Fruit fly (Drosophila melanogaster) whole organism, embryonic: ENCODE data around the gene CG42579.

Experiments
- BEAF-32 ChIP-seq: fragments of 200-800 bp; sonication (Bioruptor generic); optimal IDR thresholded peaks from 3 replicates; lab custom pipeline; 2017; ENCODE audit warnings: missing biosample characterization, missing genetic modification characterization, mild to moderate bottlenecking, moderate library complexity, missing genetic modification reagents
- Blimp-1 ChIP-seq: fragments of 200-800 bp; sonication (Bioruptor generic); optimal IDR thresholded peaks from 3 replicates; lab custom pipeline; 2018; ENCODE audit warnings: missing biosample characterization, missing genetic modification characterization, mild to moderate bottlenecking, moderate library complexity, missing genetic modification reagents
- Bteb2 ChIP-seq: fragments of 200-800 bp; sonication (Bioruptor generic); optimal IDR thresholded peaks from 2 replicates; lab custom pipeline; 2016; ENCODE audit warnings: missing biosample characterization, missing genetic modification characterization
- CG10209 ChIP-seq: fragments of 200-800 bp; sonication (Bioruptor generic); optimal IDR thresholded peaks from 3 replicates; lab custom pipeline; 2017; ENCODE audit warnings: missing biosample characterization, mild to moderate bottlenecking, missing genetic modification characterization, missing genetic modification reagents
- CG11398 ChIP-seq: fragments of 200-800 bp; sonication (Bioruptor generic); optimal IDR thresholded peaks from 2 replicates; lab custom pipeline; 2016; ENCODE audit warnings: missing biosample characterization, missing genetic modification characterization
- CG11560 ChIP-seq: fragments of 200-800 bp; sonication (Bioruptor generic); IDR thresholded peaks from 3 replicates; pipeline ENCODE4 v1.3.6; 2022; ENCODE audit warnings: missing biosample characterization, missing genetic modification characterization
- CG12299 ChIP-seq: fragments of 200-800 bp; sonication (Bioruptor generic); optimal IDR thresholded peaks from 2 replicates; lab custom pipeline; 2018; ENCODE audit warnings: missing biosample characterization, mild to moderate bottlenecking, missing genetic modification characterization
- CG12659 ChIP-seq: fragments of 200-800 bp; sonication (Bioruptor generic); optimal IDR thresholded peaks from 3 replicates; lab custom pipeline; 2017; ENCODE audit warnings: mild to moderate bottlenecking, missing biosample characterization, missing genetic modification reagents, missing genetic modification characterization
- CG14441 ChIP-seq: fragments of 200-800 bp; sonication (Bioruptor generic); IDR thresholded peaks from 2 replicates; pipeline ENCODE4 v1.3.6; 2022; ENCODE audit warnings: missing biosample characterization, missing genetic modification characterization
- CG15073 ChIP-seq: fragments of 200-800 bp; sonication (Bioruptor generic); optimal IDR thresholded peaks from 2 replicates; lab custom pipeline; 2016; ENCODE audit warnings: missing biosample characterization, missing genetic modification characterization
- CG16863 ChIP-seq: fragments of 200-800 bp; sonication (Bioruptor generic); optimal IDR thresholded peaks from 3 replicates; lab custom pipeline; 2016; ENCODE audit warnings: missing biosample characterization, missing genetic modification characterization
- CG17361 ChIP-seq: fragments of 200-800 bp; sonication (Bioruptor generic); IDR thresholded peaks from 3 replicates; pipeline ENCODE4 v1.3.6; 2022; ENCODE audit warnings: missing biosample characterization, missing genetic modification characterization
- CG1832 ChIP-seq: fragments of 200-800 bp; sonication (Bioruptor generic); optimal IDR thresholded peaks from 2 replicates; lab custom pipeline; 2017; ENCODE audit warnings: missing biosample characterization, mild to moderate bottlenecking, missing genetic modification characterization, inconsistent platforms
- CG2875 ChIP-seq: fragments of 200-800 bp; sonication (Bioruptor generic); optimal IDR thresholded peaks from 2 replicates; lab custom pipeline; 2017; ENCODE audit warnings: missing biosample characterization, mild to moderate bottlenecking, missing genetic modification characterization, missing genetic modification reagents
- CG3065 ChIP-seq: fragments of 200-800 bp; sonication (Bioruptor generic); optimal IDR thresholded peaks from 2 replicates; lab custom pipeline; 2016; ENCODE audit warnings: missing biosample characterization, missing genetic modification characterization
- CG34422 ChIP-seq: fragments of 200-800 bp; sonication (Bioruptor generic); IDR thresholded peaks from 3 replicates; pipeline ENCODE4 v1.3.6; 2022; ENCODE audit warnings: missing biosample characterization, missing genetic modification characterization
- CG4820 ChIP-seq: fragments of 200-800 bp; sonication (Bioruptor generic); optimal IDR thresholded peaks from 3 replicates; lab custom pipeline; 2016; ENCODE audit warnings: missing biosample characterization, missing genetic modification characterization
- CG6272 ChIP-seq: fragments of 200-800 bp; sonication (Bioruptor generic); IDR thresholded peaks from 2 replicates; pipeline ENCODE4 v1.3.6; 2022; ENCODE audit warnings: missing biosample characterization, missing genetic modification characterization
- CG9437 ChIP-seq: fragments of 200-800 bp; sonication (Bioruptor generic); optimal IDR thresholded peaks from 2 replicates; lab custom pipeline; 2018; ENCODE audit warnings: missing biosample characterization, mild to moderate bottlenecking, missing genetic modification characterization
- CG9817 ChIP-seq: fragments of 200-800 bp; sonication (Bioruptor generic); optimal IDR thresholded peaks from 2 replicates; lab custom pipeline; 2018; ENCODE audit warnings: missing biosample characterization, mild to moderate bottlenecking, missing genetic modification characterization, moderate library complexity
- Dip2 ChIP-seq: fragments of 200-800 bp; sonication (Bioruptor generic); IDR thresholded peaks from 2 replicates; pipeline ENCODE4 v1.3.6; 2022; ENCODE audit warnings: missing biosample characterization, missing genetic modification characterization
- Dref ChIP-seq: fragments of 200-800 bp; sonication (Bioruptor generic); IDR thresholded peaks from 2 replicates; pipeline ENCODE4 v1.3.6; 2022; ENCODE audit warnings: missing biosample characterization, missing genetic modification characterization
- E2f2 ChIP-seq: fragments of 200-800 bp; sonication (Bioruptor generic); IDR thresholded peaks from 2 replicates; pipeline ENCODE4 v1.3.6; 2022; ENCODE audit warnings: missing biosample characterization, missing genetic modification characterization
- Fer1 ChIP-seq: fragments of 200-800 bp; sonication (Bioruptor generic); optimal IDR thresholded peaks from 2 replicates; lab custom pipeline; 2017; ENCODE audit warnings: missing biosample characterization, mild to moderate bottlenecking, missing genetic modification characterization
- H2.0 ChIP-seq: fragments of 200-800 bp; sonication (Bioruptor generic); IDR thresholded peaks from 2 replicates; pipeline ENCODE4 v1.3.6; 2022; ENCODE audit warnings: missing biosample characterization, missing genetic modification characterization
- HmgZ ChIP-seq: fragments of 200-800 bp; sonication (Bioruptor generic); optimal IDR thresholded peaks from 2 replicates; lab custom pipeline; 2018; ENCODE audit warnings: missing biosample characterization, mild to moderate bottlenecking, missing genetic modification characterization
- Hr51 ChIP-seq, 2 experiments: fragments of 200-800 bp; sonication (Bioruptor generic); optimal IDR thresholded peaks; 2 replicates in 1 of 2; 3 replicates in 1 of 2; lab custom pipeline; 2016 to 2018; ENCODE audit warnings: missing biosample characterization in 2 of 2, missing genetic modification characterization in 2 of 2, mild to moderate bottlenecking in 1 of 2, moderate library complexity in 1 of 2
- Mad ChIP-seq: fragments of 200-800 bp; sonication (Bioruptor generic); optimal IDR thresholded peaks from 2 replicates; lab custom pipeline; 2016; ENCODE audit warnings: missing biosample characterization, missing genetic modification characterization
- NFAT ChIP-seq: fragments of 200-800 bp; sonication (Bioruptor generic); IDR thresholded peaks from 2 replicates; pipeline ENCODE4 v1.3.6; 2022; ENCODE audit warnings: missing biosample characterization, missing genetic modification characterization
- Oli ChIP-seq: fragments of 200-800 bp; sonication (Bioruptor generic); optimal IDR thresholded peaks from 2 replicates; lab custom pipeline; 2018; ENCODE audit warnings: missing biosample characterization, mild to moderate bottlenecking, missing genetic modification characterization, moderate library complexity
- YL-1 ChIP-seq: fragments of 200-800 bp; sonication (Bioruptor generic); optimal IDR thresholded peaks from 3 replicates; lab custom pipeline; 2017; ENCODE audit warnings: missing biosample characterization, mild to moderate bottlenecking, missing genetic modification characterization
- ara ChIP-seq: fragments of 200-800 bp; sonication (Bioruptor generic); IDR thresholded peaks from 2 replicates; pipeline ENCODE4 v1.3.6; 2022; ENCODE audit warnings: missing biosample characterization, missing genetic modification characterization
- ase ChIP-seq: fragments of 200-800 bp; sonication (Bioruptor generic); IDR thresholded peaks from 3 replicates; pipeline ENCODE4 v1.3.6; 2022; ENCODE audit warnings: missing biosample characterization, missing genetic modification characterization
- ci ChIP-seq: fragments of 200-800 bp; sonication (Bioruptor generic); IDR thresholded peaks from 3 replicates; pipeline ENCODE4 v1.3.6; 2022; ENCODE audit warnings: missing biosample characterization, missing genetic modification characterization
- dati ChIP-seq: fragments of 200-800 bp; sonication (Bioruptor generic); IDR thresholded peaks from 2 replicates; pipeline ENCODE4 v1.3.6; 2022; ENCODE audit warnings: missing biosample characterization, missing genetic modification characterization
- dmrt11E ChIP-seq: fragments of 200-800 bp; sonication (Bioruptor generic); optimal IDR thresholded peaks from 3 replicates; lab custom pipeline; 2018; ENCODE audit warnings: missing biosample characterization, mild to moderate bottlenecking, missing genetic modification characterization, moderate library complexity
- ems ChIP-seq: fragments of 200-800 bp; sonication (Bioruptor generic); optimal IDR thresholded peaks from 3 replicates; lab custom pipeline; 2016; ENCODE audit warnings: missing biosample characterization, missing genetic modification characterization
- eve ChIP-seq, 2 experiments: fragments of >200 bp; optimal IDR thresholded peaks; 2 replicates each; lab custom pipeline; 2017; ENCODE audit warnings: missing biosample characterization in 2 of 2, missing genetic modification characterization in 2 of 2
- fd3F ChIP-seq: fragments of 200-800 bp; sonication (Bioruptor generic); optimal IDR thresholded peaks from 2 replicates; lab custom pipeline; 2018; ENCODE audit warnings: missing biosample characterization, mild to moderate bottlenecking, missing genetic modification characterization, moderate library complexity
- fu2 ChIP-seq: fragments of 200-800 bp; sonication (Bioruptor generic); optimal IDR thresholded peaks from 2 replicates; lab custom pipeline; 2016; ENCODE audit warnings: missing biosample characterization, missing genetic modification characterization
- grn ChIP-seq: fragments of 200-800 bp; sonication (Bioruptor generic); optimal IDR thresholded peaks from 3 replicates; lab custom pipeline; 2017; ENCODE audit warnings: missing biosample characterization, missing genetic modification characterization
- klu ChIP-seq: fragments of 200-800 bp; sonication (Bioruptor generic); IDR thresholded peaks from 2 replicates; pipeline ENCODE4 v1.3.6; 2022; ENCODE audit warnings: missing biosample characterization, missing genetic modification characterization
- peb ChIP-seq: fragments of 200-800 bp; sonication (Bioruptor generic); IDR thresholded peaks from 2 replicates; pipeline ENCODE4 v1.3.6; 2022; ENCODE audit warnings: missing biosample characterization, missing genetic modification characterization
- pho ChIP-seq: fragments of 200-800 bp; sonication (Bioruptor generic); optimal IDR thresholded peaks from 2 replicates; lab custom pipeline; 2016; ENCODE audit warnings: missing biosample characterization, missing genetic modification characterization
- repo ChIP-seq: fragments of 200-800 bp; sonication (Bioruptor generic); optimal IDR thresholded peaks from 2 replicates; lab custom pipeline; 2016; ENCODE audit warnings: missing biosample characterization, missing genetic modification characterization
- run ChIP-seq: fragments of 200-800 bp; sonication (Bioruptor generic); optimal IDR thresholded peaks from 3 replicates; lab custom pipeline; 2018; ENCODE audit warnings: missing biosample characterization, mild to moderate bottlenecking, missing genetic modification characterization
- sc ChIP-seq, 3 experiments: fragments of >200 bp in 2 of 3; fragments of 200-800 bp in 1 of 3; sonication (Bioruptor generic) in 1 of 3; optimal IDR thresholded peaks; 2 replicates in 2 of 3; 3 replicates in 1 of 3; lab custom pipeline; 2017; ENCODE audit warnings: mild to moderate bottlenecking in 1 of 3, missing biosample characterization in 1 of 3, missing genetic modification characterization in 1 of 3, missing genetic modification reagents in 1 of 3
- sens ChIP-seq: fragments of 200-800 bp; sonication (Bioruptor generic); peaks from one replicate; lab custom pipeline; 2016; ENCODE audit warnings: missing biosample characterization, missing genetic modification characterization
- so ChIP-seq: fragments of 200-800 bp; sonication (Bioruptor generic); IDR thresholded peaks from 3 replicates; pipeline ENCODE4 v1.3.6; 2022; ENCODE audit warnings: missing biosample characterization, missing genetic modification characterization
- stc ChIP-seq: fragments of 200-800 bp; sonication (Bioruptor generic); IDR thresholded peaks from 2 replicates; pipeline ENCODE4 v1.3.6; 2022; ENCODE audit warnings: missing biosample characterization, missing genetic modification characterization
- tup ChIP-seq: fragments of 200-800 bp; sonication (Bioruptor generic); optimal IDR thresholded peaks from 2 replicates; lab custom pipeline; 2016; ENCODE audit warnings: missing biosample characterization, mild to moderate bottlenecking, missing genetic modification characterization, moderate library complexity

Gene CG42579

dm6 chrX:20524754-20525236 is 2.6 kb upstream of the CG42579 start, which contains the start of gene Tak1 (continued):
- peak; percentile 92 for TF ChIP-seq sens (GFP tag; lab: Kevin White, UChicago)
- no peak for TF ChIP-seq tup
- peak; percentile 58 for TF ChIP-seq E2f2 (GFP tag; lab: Robert Waterston, UW)
- TF ChIP-seq Hr51 (GFP tag; optimal IDR thresholded peaks at IDR 0.05; lab: Kevin White, UChicago): peak; percentile 8 to 19
- peak; percentile 63; the same call in 1 of the 3 replicates for TF ChIP-seq ase
- TF ChIP-seq fd3F: peak; percentile 3
- TF ChIP-seq Dip2 (GFP tag; lab: Robert Waterston, UW): no peak
- TF ChIP-seq CG2875 (GFP tag; lab: Kevin White, UChicago): peak; percentile 20
- TF ChIP-seq run (tag; lab: Kevin White, UChicago): no peak
- TF ChIP-seq CG17361 (GFP tag; lab: Robert Waterston, UW): peak; percentile 41; the same call in 2 of the 3 replicates
- TF ChIP-seq CG9817 (tag; lab: Kevin White, UChicago): peak; percentile 68
- TF ChIP-seq CG34422 (GFP tag; lab: Robert Waterston, UW): peak; percentile 55; the same call in 2 of the 3 replicates
- TF ChIP-seq pho (GFP tag; lab: Kevin White, UChicago): peak; percentile 6
- TF ChIP-seq CG12299 (tag; lab: Kevin White, UChicago): no peak
- no peak for TF ChIP-seq CG6272 (GFP tag; lab: Robert Waterston, UW)
- TF ChIP-seq CG15073: no peak
- no peak for TF ChIP-seq CG11560 (tag; lab: Robert Waterston, UW)
- TF ChIP-seq CG9437 (GFP tag; lab: Kevin White, UChicago): no peak
- TF ChIP-seq grn (GFP tag; lab: Kevin White, UChicago): no peak
- TF ChIP-seq Mad (GFP tag; lab: Kevin White, UChicago): no peak
- peak; percentile 65 for TF ChIP-seq BEAF-32
- no peak for TF ChIP-seq klu (GFP tag; lab: Robert Waterston, UW)
- TF ChIP-seq HmgZ (tag; lab: Kevin White, UChicago): peak; percentile 39
- no peak for TF ChIP-seq ems (GFP tag; lab: Kevin White, UChicago)
- no peak for TF ChIP-seq dati (GFP tag; lab: Robert Waterston, UW)
- TF ChIP-seq dmrt11E (tag; lab: Kevin White, UChicago): peak; percentile 40
- no peak for TF ChIP-seq stc (GFP tag; lab: Robert Waterston, UW)
- peak; percentile 2 for TF ChIP-seq fu2 (GFP tag; lab: Kevin White, UChicago)
- TF ChIP-seq YL-1 (GFP tag; lab: Kevin White, UChicago): peak; percentile 59
- TF ChIP-seq Dref (GFP tag; lab: Robert Waterston, UW): peak; percentile 84
- no peak for TF ChIP-seq CG11398 (GFP tag; lab: Kevin White, UChicago)
- TF ChIP-seq CG16863 (GFP tag; lab: Kevin White, UChicago): peak; percentile 55
- TF ChIP-seq so (GFP tag; lab: Robert Waterston, UW): no peak
- no peak for TF ChIP-seq repo
- peak; percentile 20 for TF ChIP-seq CG10209
- TF ChIP-seq CG3065 (GFP tag; lab: Kevin White, UChicago): peak; percentile 5
- TF ChIP-seq CG12659 (GFP tag; lab: Kevin White, UChicago): peak; percentile 74
- no peak for TF ChIP-seq ara (GFP tag; lab: Robert Waterston, UW)
- no peak for TF ChIP-seq Bteb2 (GFP tag; lab: Kevin White, UChicago)
- no peak for TF ChIP-seq eve (GFP tag; optimal IDR thresholded peaks at IDR 0.05; lab: Kevin White, UChicago)
- TF ChIP-seq CG14441 (GFP tag; lab: Robert Waterston, UW): peak; percentile 60; the same call in 1 of the 2 replicates
- TF ChIP-seq Blimp-1 (GFP tag; lab: Kevin White, UChicago): no peak
- TF ChIP-seq Oli (tag; lab: Kevin White, UChicago): peak; percentile 18
- peak; percentile 87 for TF ChIP-seq NFAT (GFP tag; lab: Robert Waterston, UW)
- TF ChIP-seq ci (GFP tag; lab: Robert Waterston, UW): peak; percentile 79
- peak; percentile 24 for TF ChIP-seq CG4820 (GFP tag; lab: Kevin White, UChicago)
- no peak for TF ChIP-seq peb (GFP tag; lab: Robert Waterston, UW)
- TF ChIP-seq Fer1: peak; percentile 36
- no peak for TF ChIP-seq CG1832 (GFP tag; lab: Kevin White, UChicago)
- TF ChIP-seq sc (optimal IDR thresholded peaks at IDR 0.05; lab: Kevin White, UChicago): no peak
- no peak for TF ChIP-seq sc (GFP tag; optimal IDR thresholded peaks at IDR 0.05; lab: Kevin White, UChicago)
- TF ChIP-seq H2.0: peak; percentile 64
